Worm (Caenorhabditis elegans): ENCODE measurements around the gene Y66D12A.8.

DNA sequence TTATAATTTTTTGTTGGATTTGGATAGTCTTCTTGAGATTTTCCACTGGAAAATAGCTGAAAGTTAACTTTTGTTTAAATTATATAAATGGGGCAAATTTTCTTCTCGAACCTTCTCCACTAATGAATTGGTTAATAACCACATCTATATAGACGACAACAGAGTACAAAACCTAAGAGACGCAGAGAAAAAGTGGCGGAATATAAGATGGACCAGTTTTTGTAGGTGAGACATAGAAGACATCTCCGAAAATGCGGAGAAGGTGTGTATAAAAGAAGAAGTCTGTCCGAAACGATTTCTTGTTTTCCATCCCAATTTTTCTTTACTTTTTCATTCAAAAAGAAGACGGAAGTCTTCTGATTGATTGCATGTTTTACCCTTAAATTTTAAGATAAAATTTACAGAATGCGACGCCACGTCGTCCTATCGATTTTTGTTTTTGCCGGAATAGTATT lies 50.8 kb downstream of the Y66D12A.8 start, which contains the start of gene gly-8:
- no peak for TF ChIP-seq fkh-10 (GFP tag; optimal IDR thresholded peaks at IDR 0.05)
- TF ChIP-seq skn-1 (tag; optimal IDR thresholded peaks at IDR 0.05) = no peak
- no peak for TF ChIP-seq hmg-1.1 (GFP tag; IDR thresholded peaks at IDR 0.05)
- no peak for TF ChIP-seq zip-2 (tag; optimal IDR thresholded peaks at IDR 0.05)
- no peak for TF ChIP-seq nhr-237 (tag; optimal IDR thresholded peaks at IDR 0.05)
